Worm (Caenorhabditis elegans) whole organism, early embryonic: ENCODE results near the gene ZC302.3.

Source experiments
- B0310.2 ChIP-seq: sonication (generic microtip); optimal IDR thresholded peaks from 2 replicates; lab custom pipeline; 2016; ENCODE audit warnings: mild to moderate bottlenecking, missing genetic modification characterization, missing compliant biosample characterization
- F13C5.2 ChIP-seq: sonication (generic microtip); optimal IDR thresholded peaks from 2 replicates; lab custom pipeline; 2017; ENCODE audit warnings: mild to moderate bottlenecking, missing genetic modification characterization, inconsistent platforms, missing compliant biosample characterization
- aly-1 ChIP-seq: sonication (generic microtip); optimal IDR thresholded peaks from 2 replicates; lab custom pipeline; 2016; ENCODE audit warnings: missing genetic modification characterization, missing compliant biosample characterization
- ama-1 ChIP-seq: fragments of 150-350 bp; optimal IDR thresholded peaks from 2 replicates; lab custom pipeline; 2014
- ceh-13 ChIP-seq: fragments of 200-800 bp; sonication (Bioruptor generic); optimal IDR thresholded peaks from 2 replicates; lab custom pipeline; 2018; ENCODE audit warnings: mild to moderate bottlenecking, missing genetic modification characterization, missing compliant biosample characterization
- ceh-36 ChIP-seq: sonication (generic microtip); optimal IDR thresholded peaks from 2 replicates; lab custom pipeline; 2016; ENCODE audit warnings: missing genetic modification characterization, inconsistent platforms, missing compliant biosample characterization
- ets-7 ChIP-seq: sonication (generic microtip); optimal IDR thresholded peaks from 2 replicates; lab custom pipeline; 2016; ENCODE audit warnings: missing genotype, missing genetic modification characterization, missing compliant biosample characterization
- flt-1 ChIP-seq: fragments of 200-800 bp; sonication (Bioruptor generic); IDR thresholded peaks from 2 replicates; pipeline ENCODE4 v1.3.6; 2022; ENCODE audit warnings: missing genetic modification characterization, missing compliant biosample characterization
- hmbx-1 ChIP-seq: sonication (generic microtip); optimal IDR thresholded peaks from 2 replicates; lab custom pipeline; 2016; ENCODE audit warnings: mild to moderate bottlenecking, missing genetic modification characterization, missing compliant biosample characterization
- hmg-4 ChIP-seq: fragments of 200-800 bp; sonication (Bioruptor generic); optimal IDR thresholded peaks from 2 replicates; lab custom pipeline; 2018; ENCODE audit warnings: mild to moderate bottlenecking, missing genetic modification characterization, missing compliant biosample characterization
- hnd-1 ChIP-seq: sonication (generic microtip); optimal IDR thresholded peaks from 2 replicates; lab custom pipeline; 2016; ENCODE audit warnings: missing genetic modification characterization, missing compliant biosample characterization
- pes-1 ChIP-seq: fragments of 200-800 bp; sonication (Bioruptor generic); IDR thresholded peaks from 2 replicates; pipeline ENCODE4 v1.3.6; 2022; ENCODE audit warnings: missing genetic modification reagents, missing genetic modification characterization, missing compliant biosample characterization
- scrt-1 ChIP-seq: fragments of 200-800 bp; sonication (Bioruptor generic); IDR thresholded peaks from 2 replicates; pipeline ENCODE4 v1.3.6; 2022; ENCODE audit warnings: missing genetic modification characterization, missing compliant biosample characterization
- sea-1 ChIP-seq: fragments of 200-800 bp; sonication (Bioruptor generic); conservative IDR thresholded peaks from 2 replicates; pipeline ENCODE4 v1.3.6; 2022; ENCODE audit warnings: missing genetic modification characterization, missing compliant biosample characterization
- tbx-11 ChIP-seq: fragments of 200-800 bp; sonication (Bioruptor generic); IDR thresholded peaks from 2 replicates; pipeline ENCODE4 v1.3.6; 2022; ENCODE audit warnings: missing genetic modification characterization, missing compliant biosample characterization
- tbx-37 ChIP-seq: fragments of 200-800 bp; sonication (Bioruptor generic); conservative IDR thresholded peaks from 2 replicates; pipeline ENCODE4 v1.3.6; 2022; ENCODE audit warnings: missing genetic modification reagents, missing genetic modification characterization, missing compliant biosample characterization
- tra-4 ChIP-seq: sonication (generic microtip); optimal IDR thresholded peaks from 2 replicates; lab custom pipeline; 2017; ENCODE audit warnings: missing genetic modification characterization, missing compliant biosample characterization

Gene ZC302.3

DNA sequence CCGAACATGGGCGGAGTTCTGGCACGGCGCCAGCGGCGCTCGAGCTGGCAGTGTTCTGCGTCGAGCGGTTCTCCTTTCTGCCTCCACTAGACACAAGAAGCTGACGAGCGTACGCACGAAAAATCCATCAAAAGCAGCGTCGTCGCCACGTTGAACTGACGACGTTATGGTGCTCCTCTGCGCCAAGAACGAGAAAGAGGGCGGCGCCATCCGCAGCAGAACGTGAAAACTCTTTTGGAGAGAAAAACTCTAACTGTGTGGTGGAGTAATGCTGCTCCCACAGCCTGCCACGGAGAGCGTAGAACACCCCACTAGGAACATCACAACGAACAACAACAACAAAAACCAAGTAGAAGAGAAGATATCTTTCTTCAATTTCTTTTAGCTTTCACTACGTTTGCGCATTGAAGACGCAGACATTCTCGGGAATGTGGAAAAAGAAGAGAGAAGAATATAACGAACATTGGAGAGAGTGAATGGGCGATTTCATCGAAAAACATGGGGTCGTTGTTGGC, 19.3 kb downstream of the ZC302.3 start:
- no peak for TF ChIP-seq sea-1 (GFP tag; lab: Robert Waterston, UW)
- 0 out of 2 replicates have a peak, but pooled peaks have one; percentile 36 for TF ChIP-seq scrt-1

DNA sequence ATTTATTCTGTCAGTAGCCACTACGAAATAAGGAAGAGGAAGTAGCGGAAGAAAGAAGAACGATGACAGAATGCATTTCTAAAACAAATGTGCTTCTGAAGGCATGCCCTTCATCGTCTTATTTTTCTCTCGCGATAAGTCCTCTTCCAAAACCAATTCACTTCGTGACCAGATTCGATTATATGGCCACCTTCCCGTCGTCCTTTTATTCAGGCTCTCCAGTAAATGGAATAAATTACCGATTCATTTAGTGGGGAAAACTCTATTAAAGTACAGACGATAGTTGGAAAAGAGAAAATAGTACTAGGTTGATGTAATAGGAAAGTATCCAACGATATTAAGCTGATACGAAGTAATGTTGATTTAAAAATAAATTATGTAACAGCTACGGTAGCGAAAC, 20.0 kb downstream of the ZC302.3 start:
- TF ChIP-seq ceh-13 (GFP tag; lab: Kevin White, UChicago), result no peak
- no peak for TF ChIP-seq tra-4 (tag; lab: Kevin White, UChicago)
- TF ChIP-seq ama-1 (lab: Kevin White, UChicago), result no peak
- no peak for TF ChIP-seq ceh-36 (tag; lab: Kevin White, UChicago)

DNA sequence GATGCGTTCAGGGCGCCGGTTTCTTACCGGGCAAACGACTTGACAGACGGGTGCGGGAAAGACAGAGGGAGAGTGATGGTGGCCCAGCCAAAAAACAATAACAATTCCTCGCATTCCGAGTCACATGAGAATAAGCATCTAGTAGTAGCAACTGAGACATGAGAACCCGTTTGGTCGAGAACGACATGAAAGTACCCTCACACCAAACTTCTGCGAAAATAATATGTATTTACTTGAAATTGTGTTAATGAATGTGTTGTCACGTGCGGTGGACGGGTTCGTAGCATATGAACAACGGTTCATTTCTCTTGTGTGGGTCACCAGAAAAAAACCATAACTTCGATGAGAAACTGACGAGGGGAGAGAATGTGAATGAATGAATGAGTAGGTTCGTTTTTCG, 20.4 kb downstream of the ZC302.3 start:
- TF ChIP-seq tra-4 (tag; lab: Kevin White, UChicago), result no peak
- no peak for TF ChIP-seq ceh-13 (GFP tag; lab: Kevin White, UChicago)
- TF ChIP-seq tbx-37 (GFP tag; lab: Robert Waterston, UW), result no peak
- TF ChIP-seq B0310.2 (tag; lab: Kevin White, UChicago), result no peak
- TF ChIP-seq hmg-4 (GFP tag; lab: Kevin White, UChicago), result no peak
- TF ChIP-seq aly-1 (tag; lab: Kevin White, UChicago), result no peak
- no peak for TF ChIP-seq hnd-1 (tag; lab: Kevin White, UChicago)
- TF ChIP-seq sea-1 (GFP tag; lab: Robert Waterston, UW), result no peak

DNA sequence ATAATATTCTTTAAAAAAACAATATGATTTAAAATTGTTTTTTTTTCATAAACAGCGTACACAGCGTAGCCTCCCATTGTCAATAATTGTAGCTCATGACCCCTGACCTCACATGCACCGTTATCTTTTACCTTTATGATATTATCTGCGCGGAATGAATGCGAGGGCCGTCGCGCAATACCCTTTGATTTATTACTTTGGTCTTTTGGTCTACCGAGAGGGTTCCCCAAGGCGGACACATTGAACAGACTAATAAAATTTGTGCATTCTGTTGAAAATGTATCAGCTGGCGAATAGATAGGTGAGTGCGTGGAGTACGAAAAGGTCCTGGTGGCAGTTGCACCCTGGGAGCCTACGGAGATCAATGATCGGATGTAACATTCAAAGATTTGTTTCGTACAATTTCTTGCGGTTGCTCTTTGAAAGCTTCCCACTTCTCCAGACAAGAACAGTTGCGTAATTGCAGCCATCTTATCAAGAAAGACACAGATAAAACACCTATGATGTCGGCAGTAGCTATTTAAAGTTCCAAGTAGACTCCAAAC, 20.9 kb downstream of the ZC302.3 start:
- TF ChIP-seq B0310.2 (tag; lab: Kevin White, UChicago) (no peak), scrt-1 (no peak), tbx-11 (GFP tag; lab: Robert Waterston, UW) (no peak), hmbx-1 (tag; lab: Kevin White, UChicago) (no peak), sea-1 (GFP tag; lab: Robert Waterston, UW) (no peak), ceh-13 (GFP tag; lab: Kevin White, UChicago) (no peak), aly-1 (tag; lab: Kevin White, UChicago) (no peak), tbx-37 (GFP tag; lab: Robert Waterston, UW) (no peak), tra-4 (tag; lab: Kevin White, UChicago) (no peak), flt-1 (no peak), ama-1 (lab: Kevin White, UChicago) (no peak), ets-7 (tag; lab: Kevin White, UChicago) (no peak), F13C5.2 (tag; lab: Kevin White, UChicago) (no peak), pes-1 (no peak), hnd-1 (tag; lab: Kevin White, UChicago) (no peak), hmg-4 (GFP tag; lab: Kevin White, UChicago) (no peak), ceh-36 (tag; lab: Kevin White, UChicago) (no peak)

DNA sequence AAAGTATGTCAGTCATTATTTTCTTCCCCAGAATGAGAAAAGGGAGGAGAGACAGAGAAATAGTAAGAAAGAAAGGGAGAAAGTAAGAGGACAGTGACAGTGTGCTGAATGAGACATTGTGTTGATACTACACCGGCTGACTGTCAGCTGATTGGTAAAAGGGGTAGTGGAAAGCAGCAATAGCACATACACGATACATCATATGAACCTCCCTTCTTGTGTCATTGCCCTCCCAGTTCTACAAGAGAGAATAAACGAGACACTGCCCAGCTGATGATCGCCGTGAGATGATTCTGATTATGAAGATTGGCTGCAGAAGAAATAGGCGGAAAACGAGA, 21.5 kb downstream of the ZC302.3 start:
- no peak for TF ChIP-seq ceh-36 (tag; lab: Kevin White, UChicago)
- TF ChIP-seq tbx-37 (GFP tag; lab: Robert Waterston, UW), result no peak
- no peak for TF ChIP-seq ets-7 (tag; lab: Kevin White, UChicago)
- no peak for TF ChIP-seq B0310.2 (tag; lab: Kevin White, UChicago)
- TF ChIP-seq sea-1 (GFP tag; lab: Robert Waterston, UW), result 0 out of 2 replicates have a peak, but pooled peaks have one; percentile 13
- no peak for TF ChIP-seq ama-1 (lab: Kevin White, UChicago)
- TF ChIP-seq hnd-1 (tag; lab: Kevin White, UChicago), result no peak

DNA sequence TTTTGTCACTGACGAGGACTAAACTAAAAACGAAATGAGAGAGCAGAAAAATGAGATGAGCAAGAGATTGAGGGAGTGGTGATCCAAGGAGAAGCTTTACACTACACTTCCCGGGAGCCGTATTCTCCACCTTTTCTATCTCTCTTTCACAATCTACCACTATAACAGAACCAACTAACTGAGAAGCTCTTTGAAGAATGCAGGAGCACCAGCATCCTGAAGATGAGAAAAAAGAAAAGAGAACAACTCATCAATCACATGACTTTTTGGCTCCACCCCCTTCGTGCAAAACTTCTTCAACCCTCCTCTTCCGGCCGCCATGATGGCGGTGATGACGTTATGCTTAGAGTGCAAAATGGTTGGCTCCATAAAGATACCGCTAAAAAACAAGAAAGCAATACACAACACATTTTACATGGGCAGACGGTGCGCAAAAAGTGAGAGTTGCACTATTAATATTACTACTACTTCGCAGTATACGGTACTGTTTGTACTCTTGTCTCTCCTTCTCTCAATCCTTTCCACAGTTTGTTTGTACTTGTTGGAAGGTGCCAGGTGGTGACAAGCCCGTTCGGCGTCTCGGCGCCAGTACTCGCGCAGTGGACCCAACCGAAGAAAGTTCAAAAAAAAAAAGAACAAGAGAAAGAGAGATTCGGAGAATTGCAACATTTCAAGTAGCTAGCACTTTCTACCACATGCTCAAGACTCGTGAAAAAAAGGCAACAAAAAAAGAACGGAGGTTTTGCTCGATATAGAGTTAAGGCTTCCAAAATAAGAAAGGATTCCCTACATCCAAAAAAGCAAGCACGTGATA, 22.0 kb downstream of the ZC302.3 start:
- TF ChIP-seq scrt-1 (no peak), hmbx-1 (tag; lab: Kevin White, UChicago) (no peak), flt-1 (no peak), tbx-11 (GFP tag; lab: Robert Waterston, UW) (no peak)

DNA sequence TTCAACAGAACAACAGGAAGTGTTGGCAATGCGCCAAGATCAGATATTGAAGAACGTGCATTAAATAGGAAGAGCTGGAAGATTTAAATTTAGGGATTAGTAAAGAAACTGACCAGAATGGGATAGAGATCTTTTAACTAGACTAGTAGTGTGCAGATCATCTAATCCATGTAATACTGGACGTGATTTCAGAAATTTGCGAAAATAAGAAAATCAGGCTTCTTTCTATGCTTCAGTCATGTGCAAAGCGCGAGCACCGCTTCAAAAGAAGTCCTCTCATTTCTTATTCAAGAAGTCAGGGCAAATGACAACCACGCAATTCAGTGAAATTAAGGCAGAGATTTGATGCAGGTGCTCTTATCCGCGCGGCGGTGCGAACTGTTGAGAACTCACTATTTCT, 23.2 kb downstream of the ZC302.3 start:
- TF ChIP-seq F13C5.2 (tag; lab: Kevin White, UChicago) (no peak), ama-1 (lab: Kevin White, UChicago) (no peak), hnd-1 (tag; lab: Kevin White, UChicago) (no peak), ceh-13 (GFP tag; lab: Kevin White, UChicago) (no peak), tra-4 (tag; lab: Kevin White, UChicago) (no peak), sea-1 (GFP tag; lab: Robert Waterston, UW) (no peak), tbx-11 (GFP tag; lab: Robert Waterston, UW) (no peak), flt-1 (no peak), scrt-1 (no peak), hmg-4 (GFP tag; lab: Kevin White, UChicago) (no peak), B0310.2 (tag; lab: Kevin White, UChicago) (no peak), ets-7 (tag; lab: Kevin White, UChicago) (no peak)
